Fruit fly (Drosophila melanogaster) whole organism, prepupa: Measurements from ENCODE around the gene Cpn.

Experiments used
- Blimp-1 ChIP-seq: fragments of 200-800 bp; sonication (Bioruptor generic); optimal IDR thresholded peaks from 3 replicates; lab custom pipeline; 2017; ENCODE audit warnings: missing biosample characterization, missing genetic modification characterization, mild to moderate bottlenecking, moderate library complexity, missing genetic modification reagents
- CG11762 ChIP-seq: fragments of 200-800 bp; sonication (Bioruptor generic); optimal IDR thresholded peaks from 3 replicates; lab custom pipeline; 2016; ENCODE audit warnings: missing biosample characterization, missing genetic modification characterization; ENCODE audit not compliant: insufficient read depth
- CG15336 ChIP-seq: fragments of 200-800 bp; sonication (Bioruptor generic); IDR thresholded peaks from 2 replicates; pipeline ENCODE4 v1.3.6; 2022; ENCODE audit warnings: missing biosample characterization, missing genetic modification characterization
- CG16779 ChIP-seq: fragments of 200-800 bp; sonication (Bioruptor generic); optimal IDR thresholded peaks from 3 replicates; lab custom pipeline; 2017; ENCODE audit warnings: missing biosample characterization, mild to moderate bottlenecking, missing genetic modification characterization
- CG8632 ChIP-seq: fragments of 200-800 bp; sonication (Bioruptor generic); optimal IDR thresholded peaks from 3 replicates; lab custom pipeline; 2016; ENCODE audit warnings: missing biosample characterization, missing genetic modification characterization
- Eip78C ChIP-seq: fragments of 200-800 bp; sonication (Bioruptor generic); peaks from one replicate; lab custom pipeline; 2016; ENCODE audit warnings: missing biosample characterization, missing genetic modification characterization
- Gug ChIP-seq: fragments of 200-800 bp; sonication (Bioruptor generic); IDR thresholded peaks from 2 replicates; pipeline ENCODE4 v1.3.6; 2022; ENCODE audit warnings: missing biosample characterization, missing genetic modification characterization
- Hr4 ChIP-seq: fragments of 200-800 bp; sonication (Bioruptor generic); optimal IDR thresholded peaks from 3 replicates; lab custom pipeline; 2016; ENCODE audit warnings: missing biosample characterization, missing genetic modification characterization
- Lpt ChIP-seq: fragments of 200-800 bp; sonication (Bioruptor generic); optimal IDR thresholded peaks from 3 replicates; lab custom pipeline; 2016; ENCODE audit warnings: missing biosample characterization, missing genetic modification characterization
- Met ChIP-seq: fragments of 200-800 bp; sonication (Bioruptor generic); optimal IDR thresholded peaks from 3 replicates; lab custom pipeline; 2016; ENCODE audit warnings: missing biosample characterization, missing genetic modification characterization
- net ChIP-seq: fragments of 200-800 bp; sonication (Bioruptor generic); optimal IDR thresholded peaks from 3 replicates; lab custom pipeline; 2016; ENCODE audit warnings: missing biosample characterization, missing genetic modification characterization
- spab ChIP-seq: fragments of 200-800 bp; sonication (Bioruptor generic); optimal IDR thresholded peaks from 2 replicates; lab custom pipeline; 2017; ENCODE audit warnings: missing biosample characterization, mild to moderate bottlenecking, missing genetic modification characterization, missing genetic modification reagents

dm6 chr3R:12210260-12210659, 44.3 kb upstream of the Cpn start, which contains the start of gene CG4830:
- TF ChIP-seq Lpt (GFP tag; lab: Kevin White, UChicago) (no peak), Met (GFP tag; lab: Kevin White, UChicago) (no peak), CG15336 (GFP tag; lab: Robert Waterston, UW) (no peak), CG11762 (GFP tag; lab: Kevin White, UChicago) (no peak), net (GFP tag; lab: Kevin White, UChicago) (no peak), Eip78C (GFP tag; lab: Kevin White, UChicago) (no peak), Gug (GFP tag; lab: Robert Waterston, UW) (no peak), CG8632 (GFP tag; lab: Kevin White, UChicago) (no peak), Hr4 (GFP tag; lab: Kevin White, UChicago) (no peak), CG16779 (tag; lab: Kevin White, UChicago) (no peak), Blimp-1 (GFP tag; lab: Kevin White, UChicago) (no peak), spab (GFP tag; lab: Kevin White, UChicago) (no peak)
